Fruit fly (Drosophila melanogaster) whole organism, embryonic: ENCODE measurements around the gene Cyt-c1L.

Experiments
- BEAF-32 ChIP-seq: fragments of 200-800 bp; sonication (Bioruptor generic); optimal IDR thresholded peaks from 3 replicates; lab custom pipeline; 2017; ENCODE audit warnings: missing biosample characterization, missing genetic modification characterization, mild to moderate bottlenecking, moderate library complexity, missing genetic modification reagents
- CG10267 ChIP-seq: fragments of 200-800 bp; sonication (Bioruptor generic); optimal IDR thresholded peaks from 2 replicates; lab custom pipeline; 2018; ENCODE audit warnings: missing biosample characterization, mild to moderate bottlenecking, missing genetic modification characterization, moderate library complexity
- CG12769 ChIP-seq: fragments of 200-800 bp; sonication (Bioruptor generic); optimal IDR thresholded peaks from 2 replicates; lab custom pipeline; 2019; ENCODE audit warnings: missing biosample characterization, mild to moderate bottlenecking, missing genetic modification characterization, moderate library complexity
- CG13424 ChIP-seq: fragments of 200-800 bp; sonication (Bioruptor generic); optimal IDR thresholded peaks from 2 replicates; lab custom pipeline; 2019; ENCODE audit warnings: missing biosample characterization, mild to moderate bottlenecking, missing genetic modification characterization, moderate library complexity
- CG15011 ChIP-seq: fragments of 200-800 bp; sonication (Bioruptor generic); optimal IDR thresholded peaks from 3 replicates; lab custom pipeline; 2018; ENCODE audit warnings: missing biosample characterization, mild to moderate bottlenecking, missing genetic modification characterization
- CG18599 ChIP-seq: fragments of 200-800 bp; sonication (Bioruptor generic); optimal IDR thresholded peaks from 3 replicates; lab custom pipeline; 2017; ENCODE audit warnings: missing biosample characterization, missing genetic modification characterization, mild to moderate bottlenecking, moderate library complexity, missing genetic modification reagents
- CG31224 ChIP-seq: fragments of 200-800 bp; sonication (Bioruptor generic); IDR thresholded peaks from 2 replicates; pipeline ENCODE4 v1.3.6; 2022; ENCODE audit warnings: missing biosample characterization, missing genetic modification characterization
- CG31441 ChIP-seq: fragments of 200-800 bp; sonication (Bioruptor generic); IDR thresholded peaks from 2 replicates; pipeline ENCODE4 v1.3.6; 2022; ENCODE audit warnings: missing biosample characterization, missing genetic modification characterization
- CG3163 ChIP-seq: fragments of 200-800 bp; sonication (Bioruptor generic); optimal IDR thresholded peaks from 3 replicates; lab custom pipeline; 2016; ENCODE audit warnings: missing biosample characterization, missing genetic modification characterization
- CG32767 ChIP-seq: fragments of 200-800 bp; sonication (Bioruptor generic); IDR thresholded peaks from 2 replicates; pipeline ENCODE4 v1.3.6; 2022; ENCODE audit warnings: missing biosample characterization, missing genetic modification characterization
- CG3407 ChIP-seq: fragments of 200-800 bp; sonication (Bioruptor generic); optimal IDR thresholded peaks from 2 replicates; lab custom pipeline; 2018; ENCODE audit warnings: missing biosample characterization, mild to moderate bottlenecking, missing genetic modification characterization
- CG34376 ChIP-seq: fragments of 200-800 bp; sonication (Bioruptor generic); optimal IDR thresholded peaks from 2 replicates; lab custom pipeline; 2018; ENCODE audit warnings: missing biosample characterization, mild to moderate bottlenecking, missing genetic modification characterization
- CG3995 ChIP-seq: fragments of 200-800 bp; sonication (Bioruptor generic); optimal IDR thresholded peaks from 3 replicates; lab custom pipeline; 2016; ENCODE audit warnings: missing biosample characterization, missing genetic modification characterization
- CG4617 ChIP-seq: fragments of 200-800 bp; sonication (Bioruptor generic); optimal IDR thresholded peaks from 3 replicates; lab custom pipeline; 2016; ENCODE audit warnings: missing biosample characterization, missing genetic modification characterization, borderline replicate concordance
- CG7556 ChIP-seq: fragments of 200-800 bp; sonication (Bioruptor generic); optimal IDR thresholded peaks from 2 replicates; lab custom pipeline; 2017; ENCODE audit warnings: missing biosample characterization, mild to moderate bottlenecking, missing genetic modification characterization
- CG7987 ChIP-seq: fragments of 200-800 bp; sonication (Bioruptor generic); optimal IDR thresholded peaks from 2 replicates; lab custom pipeline; 2018; ENCODE audit warnings: missing biosample characterization, mild to moderate bottlenecking, missing genetic modification characterization, moderate library complexity
- CG9215 ChIP-seq: fragments of 200-800 bp; sonication (Bioruptor generic); IDR thresholded peaks from 2 replicates; pipeline ENCODE4 v1.3.6; 2022; ENCODE audit warnings: missing biosample characterization, missing genetic modification characterization
- Dfd ChIP-seq, 2 experiments: fragments of >200 bp; optimal IDR thresholded peaks; 2 replicates each; lab custom pipeline; 2017; ENCODE audit warnings: missing biosample characterization in 2 of 2, missing genetic modification characterization in 2 of 2
- Fer1 ChIP-seq: fragments of 200-800 bp; sonication (Bioruptor generic); optimal IDR thresholded peaks from 2 replicates; lab custom pipeline; 2017; ENCODE audit warnings: missing biosample characterization, mild to moderate bottlenecking, missing genetic modification characterization
- Gug ChIP-seq: fragments of 200-800 bp; sonication (Bioruptor generic); IDR thresholded peaks from 4 replicates; pipeline ENCODE4 v1.3.6; 2022; ENCODE audit warnings: missing biosample characterization, missing genetic modification characterization
- Hr39 ChIP-seq: fragments of >200 bp; optimal IDR thresholded peaks from 2 replicates; lab custom pipeline; 2017
- Mrtf ChIP-seq: fragments of 200-800 bp; sonication (Bioruptor generic); IDR thresholded peaks from 3 replicates; pipeline ENCODE4 v1.3.6; 2022; ENCODE audit warnings: missing biosample characterization, missing genetic modification characterization
- Myb ChIP-seq: fragments of 200-800 bp; sonication (Bioruptor generic); optimal IDR thresholded peaks from 2 replicates; lab custom pipeline; 2016; ENCODE audit warnings: missing biosample characterization, missing genetic modification characterization
- Ravus ChIP-seq: fragments of 200-800 bp; sonication (Bioruptor generic); IDR thresholded peaks from 2 replicates; pipeline ENCODE4 v1.3.6; 2022; ENCODE audit warnings: missing biosample characterization, missing genetic modification characterization
- TFAM ChIP-seq: fragments of 200-800 bp; sonication (Bioruptor generic); optimal IDR thresholded peaks from 2 replicates; lab custom pipeline; 2017; ENCODE audit warnings: missing biosample characterization, missing genetic modification characterization, inconsistent platforms
- Taf1 ChIP-seq: fragments of 200-800 bp; sonication (Bioruptor generic); IDR thresholded peaks from 2 replicates; pipeline ENCODE4 v1.3.6; 2022; ENCODE audit warnings: missing biosample characterization, missing genetic modification characterization
- bab2 ChIP-seq: fragments of 200-800 bp; sonication (Bioruptor generic); optimal IDR thresholded peaks from 2 replicates; lab custom pipeline; 2016; ENCODE audit warnings: missing biosample characterization, missing genetic modification characterization
- cas ChIP-seq: fragments of 200-800 bp; sonication (Bioruptor generic); IDR thresholded peaks from 2 replicates; pipeline ENCODE4 v1.3.6; 2022; ENCODE audit warnings: missing biosample characterization, missing genetic modification characterization
- chm ChIP-seq: fragments of 200-800 bp; sonication (Bioruptor generic); IDR thresholded peaks from 2 replicates; pipeline ENCODE4 v1.3.6; 2022; ENCODE audit warnings: missing biosample characterization, missing genetic modification characterization
- chn ChIP-seq: fragments of 200-800 bp; sonication (Bioruptor generic); optimal IDR thresholded peaks from 2 replicates; lab custom pipeline; 2016; ENCODE audit warnings: missing biosample characterization, missing genetic modification characterization
- da ChIP-seq: fragments of 200-800 bp; sonication (Bioruptor generic); optimal IDR thresholded peaks from 2 replicates; lab custom pipeline; 2016; ENCODE audit warnings: missing biosample characterization, missing genetic modification characterization
- eyg ChIP-seq: fragments of 200-800 bp; sonication (Bioruptor generic); optimal IDR thresholded peaks from 3 replicates; lab custom pipeline; 2016; ENCODE audit warnings: missing biosample characterization, missing genetic modification characterization
- fru ChIP-seq: fragments of >200 bp; optimal IDR thresholded peaks from 2 replicates; lab custom pipeline; 2017
- ind ChIP-seq: fragments of 200-800 bp; sonication (Bioruptor generic); optimal IDR thresholded peaks from 3 replicates; lab custom pipeline; 2016; ENCODE audit warnings: missing biosample characterization, missing genetic modification characterization
- insv ChIP-seq, 2 experiments: fragments of 200-800 bp; sonication (Bioruptor generic); optimal IDR thresholded peaks; 3 replicates each; lab custom pipeline; 2016 to 2018; ENCODE audit warnings: missing biosample characterization in 2 of 2, missing genetic modification characterization in 2 of 2
- knrl ChIP-seq: fragments of 200-800 bp; sonication (Bioruptor generic); IDR thresholded peaks from 3 replicates; pipeline ENCODE4 v1.3.6; 2022; ENCODE audit warnings: missing biosample characterization, missing genetic modification characterization; ENCODE audit not compliant: partially characterized antibody
- otp ChIP-seq: fragments of 200-800 bp; sonication (Bioruptor generic); IDR thresholded peaks from 3 replicates; pipeline ENCODE4, ENCODE4 v1.3.6; 2022; ENCODE audit warnings: missing biosample characterization, missing genetic modification characterization
- pfk ChIP-seq: fragments of 200-800 bp; sonication (Bioruptor generic); optimal IDR thresholded peaks from 2 replicates; lab custom pipeline; 2018; ENCODE audit warnings: missing biosample characterization, mild to moderate bottlenecking, missing genetic modification characterization, moderate library complexity
- pnt ChIP-seq: fragments of 200-800 bp; sonication (Bioruptor generic); optimal IDR thresholded peaks from 3 replicates; lab custom pipeline; 2016; ENCODE audit warnings: missing biosample characterization, missing genetic modification characterization
- prd ChIP-seq, 3 experiments: fragments of >200 bp in 2 of 3; fragments of 200-800 bp in 1 of 3; sonication (Bioruptor generic) in 1 of 3; optimal IDR thresholded peaks in 2 of 3; IDR thresholded peaks in 1 of 3; 2 replicates in 2 of 3; 3 replicates in 1 of 3; pipeline versions ENCODE4 v1.3.6 to Lab custom; 2017 to 2022; ENCODE audit warnings: missing biosample characterization in 1 of 3, missing genetic modification characterization in 1 of 3
- sd ChIP-seq: fragments of 200-800 bp; sonication (Bioruptor generic); optimal IDR thresholded peaks from 3 replicates; lab custom pipeline; 2018; ENCODE audit warnings: missing biosample characterization, mild to moderate bottlenecking, missing genetic modification characterization, moderate library complexity
- sens ChIP-seq: fragments of 200-800 bp; sonication (Bioruptor generic); peaks from one replicate; lab custom pipeline; 2016; ENCODE audit warnings: missing biosample characterization, missing genetic modification characterization
- sens-2 ChIP-seq: fragments of 200-800 bp; sonication (Bioruptor generic); IDR thresholded peaks from 2 replicates; pipeline ENCODE4 v1.3.6; 2022; ENCODE audit warnings: missing biosample characterization, missing genetic modification characterization
- so ChIP-seq: fragments of 200-800 bp; sonication (Bioruptor generic); IDR thresholded peaks from 3 replicates; pipeline ENCODE4 v1.3.6; 2022; ENCODE audit warnings: missing biosample characterization, missing genetic modification characterization
- trh ChIP-seq: fragments of 200-800 bp; sonication (Bioruptor generic); optimal IDR thresholded peaks from 2 replicates; lab custom pipeline; 2016; ENCODE audit warnings: missing biosample characterization, missing genetic modification characterization
- twi ChIP-seq: fragments of 200-800 bp; optimal IDR thresholded peaks from 2 replicates; lab custom pipeline; 2019; ENCODE audit warnings: missing biosample characterization, mild to moderate bottlenecking, missing genetic modification characterization, moderate library complexity
- unc-4 ChIP-seq: fragments of 200-800 bp; sonication (Bioruptor generic); IDR thresholded peaks from 2 replicates; pipeline ENCODE4 v1.3.6; 2022; ENCODE audit warnings: missing biosample characterization, missing genetic modification characterization; ENCODE audit not compliant: partially characterized antibody
- wdn ChIP-seq: fragments of 200-800 bp; sonication (Bioruptor generic); IDR thresholded peaks from 2 replicates; pipeline ENCODE4 v1.3.6; 2022; ENCODE audit warnings: missing biosample characterization, missing genetic modification characterization

The Cyt-c1L gene

DNA sequence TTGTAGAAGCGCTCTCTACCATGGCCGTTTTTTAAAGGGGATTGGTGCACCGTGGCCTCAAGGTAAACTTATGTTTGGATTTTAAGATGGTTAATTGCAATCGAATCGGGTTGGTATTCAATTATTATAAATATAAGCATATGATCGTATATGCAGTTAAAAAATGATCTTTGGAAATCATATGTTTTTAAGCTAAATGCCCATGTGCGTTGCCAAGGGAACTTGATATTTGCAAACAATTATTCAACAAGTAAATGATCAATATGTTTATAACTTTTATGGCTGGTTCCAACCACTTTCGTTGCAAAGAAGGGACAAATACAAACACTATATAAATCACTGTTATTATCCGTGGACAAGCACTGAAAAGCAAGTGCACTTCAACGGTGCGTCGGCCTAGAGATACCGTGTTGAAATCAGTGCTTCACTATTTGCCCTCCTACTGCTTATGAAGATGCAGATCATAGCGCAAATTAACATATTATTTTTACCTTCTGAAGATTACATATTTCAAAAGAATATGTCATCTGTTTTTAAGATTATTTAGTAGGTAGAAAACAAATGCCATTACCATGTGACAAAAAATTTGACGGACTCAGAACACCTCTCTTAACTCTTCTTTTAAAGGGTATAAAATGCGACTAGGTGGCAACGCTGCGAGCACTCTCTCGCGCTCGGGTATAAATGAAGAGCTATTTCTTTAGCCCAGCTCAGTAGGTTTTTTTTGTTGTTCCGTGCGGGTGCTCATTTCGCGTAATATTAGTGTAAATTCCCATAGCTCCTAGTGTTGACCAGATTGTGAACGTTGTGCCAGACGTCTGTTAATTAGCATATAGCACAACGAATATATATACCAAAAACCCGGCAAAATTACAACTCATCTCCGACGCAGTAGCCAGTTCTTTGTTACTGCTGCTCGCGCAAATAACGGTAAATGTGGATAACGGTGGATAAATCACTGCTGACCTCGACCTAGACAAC is 46.2 kb downstream of the Cyt-c1L start, which contains the start of gene rdog (continued):
- TF ChIP-seq CG18599 (GFP tag; lab: Kevin White, UChicago) (peak; percentile 76), CG15011 (GFP tag; lab: Kevin White, UChicago) (peak; percentile 75), Mrtf (GFP tag; lab: Robert Waterston, UW) (peak; percentile 35; the same call in 1 of the 3 replicates), insv (GFP tag; optimal IDR thresholded peaks at IDR 0.05; lab: Kevin White, UChicago) (peak; percentile 33 to 40), Hr39 (lab: Kevin White, UChicago) (no peak), CG4617 (GFP tag; lab: Kevin White, UChicago) (peak; percentile 46), sd (tag; lab: Kevin White, UChicago) (peak; percentile 48), sens-2 (GFP tag; lab: Robert Waterston, UW) (peak; percentile 54; the same call in 1 of the 2 replicates), CG32767 (GFP tag; lab: Robert Waterston, UW) (peak; percentile 65; the same call in 1 of the 2 replicates), CG31224 (GFP tag; lab: Robert Waterston, UW) (no peak; the same call in 1 of the 2 replicates), Taf1 (no peak), CG3407 (GFP tag; lab: Kevin White, UChicago) (peak; percentile 13), wdn (peak; percentile 56), CG10267 (peak; percentile 78), chn (peak; percentile 88), CG31441 (GFP tag; lab: Robert Waterston, UW) (peak; percentile 52), CG12769 (tag; lab: Kevin White, UChicago) (peak; percentile 77), prd (optimal IDR thresholded peaks at IDR 0.05; lab: Kevin White, UChicago) (no peak), prd (GFP tag; IDR thresholded peaks at IDR 0.05; lab: Robert Waterston, UW) (peak; percentile 65; the same call in 2 of the 3 replicates), knrl (GFP tag; lab: Robert Waterston, UW) (no peak; the same call in 2 of the 3 replicates), CG34376 (GFP tag; lab: Kevin White, UChicago) (peak; percentile 86), trh (GFP tag; lab: Kevin White, UChicago) (no peak), otp (peak; percentile 38; the same call in 1 of the 3 replicates), CG3163 (peak; percentile 69), so (GFP tag; lab: Robert Waterston, UW) (no peak; the same call in 2 of the 3 replicates), Ravus (no peak), bab2 (no peak), Myb (GFP tag; lab: Kevin White, UChicago) (peak; percentile 55), da (peak; percentile 20), CG3995 (GFP tag; lab: Kevin White, UChicago) (peak; percentile 91), CG13424 (tag; lab: Kevin White, UChicago) (peak; percentile 77), CG7556 (GFP tag; lab: Kevin White, UChicago) (peak; percentile 82), Gug (GFP tag; lab: Robert Waterston, UW) (peak; percentile 32; the same call in 3 of the 4 replicates), ind (GFP tag; lab: Kevin White, UChicago) (peak; percentile 80), CG9215 (GFP tag; lab: Robert Waterston, UW) (0 out of 2 replicates have a peak, but pooled peaks have one; percentile 37), Dfd (GFP tag; optimal IDR thresholded peaks at IDR 0.05; lab: Kevin White, UChicago) (no peak), unc-4 (GFP tag; lab: Robert Waterston, UW) (no peak), TFAM (GFP tag; lab: Kevin White, UChicago) (no peak), eyg (GFP tag; lab: Kevin White, UChicago) (peak; percentile 33), pnt (GFP tag; lab: Kevin White, UChicago) (peak; percentile 66), twi (peak; percentile 66), Fer1 (GFP tag; lab: Kevin White, UChicago) (peak; percentile 79), pfk (GFP tag; lab: Kevin White, UChicago) (no peak), BEAF-32 (GFP tag; lab: Kevin White, UChicago) (no peak), cas (GFP tag; lab: Robert Waterston, UW) (no peak), CG7987 (GFP tag; lab: Kevin White, UChicago) (peak; percentile 46), chm (GFP tag; lab: Robert Waterston, UW) (0 out of 2 replicates have a peak, but pooled peaks have one; percentile 36), fru (lab: Kevin White, UChicago) (no peak), sens (GFP tag; lab: Kevin White, UChicago) (peak; percentile 98)
